Fruit fly (Drosophila melanogaster): ENCODE data around the gene Ddrgk1.

Ddrgk1 gene

DNA sequence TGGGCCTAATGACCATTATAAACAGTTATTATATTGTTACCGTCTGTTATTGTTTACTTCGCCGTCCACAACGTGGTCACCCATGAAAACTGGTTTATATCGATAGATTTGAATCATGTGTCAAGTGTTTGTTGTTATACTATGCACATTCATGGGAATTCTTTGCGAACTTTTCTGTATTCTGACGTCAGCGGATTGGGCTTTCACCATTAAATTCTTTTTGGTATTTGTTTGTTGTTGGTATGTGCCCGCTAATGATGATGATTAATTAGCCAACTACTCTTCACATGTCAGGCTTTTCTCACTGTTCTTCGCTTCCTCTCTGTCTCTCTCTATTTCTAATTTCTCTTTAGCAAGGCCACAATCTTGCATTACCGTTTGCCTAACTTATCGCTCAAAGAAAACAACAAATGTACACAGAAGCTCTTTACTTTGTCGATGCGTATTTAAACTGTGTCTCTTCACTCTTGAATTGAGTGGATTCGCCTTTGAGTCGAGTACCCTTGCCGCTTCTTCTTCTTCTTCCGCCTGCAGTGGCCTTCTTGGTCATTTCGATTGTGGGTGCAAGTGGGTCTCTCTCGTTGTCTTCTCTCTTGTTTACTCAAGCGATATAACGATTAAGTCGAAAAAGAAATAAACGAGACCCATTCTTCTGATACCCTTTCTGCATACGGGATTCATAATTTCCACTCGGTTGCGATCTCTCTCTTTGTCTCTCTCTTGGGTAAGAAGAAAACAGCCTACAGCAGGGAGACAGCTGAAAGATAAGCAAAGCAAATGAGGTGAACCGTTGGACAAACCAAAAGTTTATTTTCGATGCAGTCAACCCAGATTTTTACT lies 11.0 kb upstream of the Ddrgk1 start (continued):
- TF ChIP-seq gce (GFP tag; IDR thresholded peaks at IDR 0.05): peak; percentile 91
- TF ChIP-seq CG3281 (GFP tag; optimal IDR thresholded peaks at IDR 0.05): no peak
- TF ChIP-seq stwl (tag; optimal IDR thresholded peaks at IDR 0.05): no peak
- no peak for TF ChIP-seq sens (GFP tag)
- no peak for TF ChIP-seq ems (GFP tag; optimal IDR thresholded peaks at IDR 0.05)
- no peak for TF ChIP-seq Bteb2 (GFP tag; optimal IDR thresholded peaks at IDR 0.05)
- TF ChIP-seq chinmo (GFP tag; IDR thresholded peaks at IDR 0.05; ENCODE audit: partially characterized antibody): peak; percentile 98
- no peak for TF ChIP-seq CG13624 (GFP tag; optimal IDR thresholded peaks at IDR 0.05)
- no peak for TF ChIP-seq gem (tag; optimal IDR thresholded peaks at IDR 0.05)
- no peak for TF ChIP-seq Drgx (GFP tag; IDR thresholded peaks at IDR 0.05)
- TF ChIP-seq CG2116 (GFP tag; optimal IDR thresholded peaks at IDR 0.05): no peak
- no peak for TF ChIP-seq CG15011 (GFP tag; optimal IDR thresholded peaks at IDR 0.05)
- TF ChIP-seq CG1603 (tag; optimal IDR thresholded peaks at IDR 0.05): peak; percentile 40
- no peak for TF ChIP-seq CG12942 (GFP tag; optimal IDR thresholded peaks at IDR 0.05)
- TF ChIP-seq zfh1 (GFP tag; IDR thresholded peaks at IDR 0.05): 0 out of 3 replicates have a peak, but pooled peaks have one; percentile 13
- no peak for TF ChIP-seq Poxn (GFP tag; IDR thresholded peaks at IDR 0.05)
- TF ChIP-seq CG10979 (tag; optimal IDR thresholded peaks at IDR 0.05): no peak
- no peak for TF ChIP-seq GATAe (GFP tag; conservative IDR thresholded peaks at IDR 0.05)
- no peak for TF ChIP-seq disco-r (GFP tag; optimal IDR thresholded peaks at IDR 0.05)
- TF ChIP-seq CG2120 (GFP tag; optimal IDR thresholded peaks at IDR 0.05): no peak
- TF ChIP-seq zen (tag; optimal IDR thresholded peaks at IDR 0.05): no peak
- peak; percentile 69 for TF ChIP-seq Vsx1 (GFP tag; optimal IDR thresholded peaks at IDR 0.05)
- no peak for TF ChIP-seq oc (tag; optimal IDR thresholded peaks at IDR 0.05)
- 0 out of 3 replicates have a peak, but pooled peaks have one; percentile 14 for TF ChIP-seq Opbp (GFP tag; IDR thresholded peaks at IDR 0.05; ENCODE audit: partially characterized antibody)
- TF ChIP-seq crp (GFP tag; optimal IDR thresholded peaks at IDR 0.05): no peak
- TF ChIP-seq CG5180 (GFP tag; optimal IDR thresholded peaks at IDR 0.05): peak; percentile 69
- TF ChIP-seq mirr (GFP tag; optimal IDR thresholded peaks at IDR 0.05): peak; percentile 60
- no peak for TF ChIP-seq Scr (GFP tag; IDR thresholded peaks at IDR 0.05; ENCODE audit: partially characterized antibody)
- TF ChIP-seq CG12104 (GFP tag; optimal IDR thresholded peaks at IDR 0.05): no peak
- peak; percentile 90 for TF ChIP-seq CrebB (tag; optimal IDR thresholded peaks at IDR 0.05)
- peak; percentile 10; the same call in 1 of the 2 replicates for TF ChIP-seq danr (GFP tag; IDR thresholded peaks at IDR 0.05)
- TF ChIP-seq CG2129 (GFP tag; IDR thresholded peaks at IDR 0.05; ENCODE audit: partially characterized antibody): no peak
- TF ChIP-seq ken (GFP tag; IDR thresholded peaks at IDR 0.05): peak; percentile 57; the same call in 2 of the 3 replicates
- no peak for TF ChIP-seq Hmr (GFP tag; optimal IDR thresholded peaks at IDR 0.05)
- no peak for TF ChIP-seq CG10147 (GFP tag; optimal IDR thresholded peaks at IDR 0.05)
- peak; percentile 94 for TF ChIP-seq CG12299 (tag; optimal IDR thresholded peaks at IDR 0.05)
- TF ChIP-seq CG3847 (GFP tag; IDR thresholded peaks at IDR 0.05): no peak
- no peak for TF ChIP-seq ash1 (GFP tag; optimal IDR thresholded peaks at IDR 0.05)
- TF ChIP-seq Gsc (GFP tag; IDR thresholded peaks at IDR 0.05): no peak
- no peak for TF ChIP-seq Mad (GFP tag; optimal IDR thresholded peaks at IDR 0.05)
- TF ChIP-seq sima (GFP tag; optimal IDR thresholded peaks at IDR 0.05): no peak
- no peak for TF ChIP-seq dimm (GFP tag; IDR thresholded peaks at IDR 0.05)
- TF ChIP-seq Camta (GFP tag; optimal IDR thresholded peaks at IDR 0.05): no peak
- TF ChIP-seq Chrac-16 (GFP tag; optimal IDR thresholded peaks at IDR 0.05): no peak
- no peak for TF ChIP-seq CG4424 (GFP tag; optimal IDR thresholded peaks at IDR 0.05)
- no peak for TF ChIP-seq CG3838 (GFP tag; optimal IDR thresholded peaks at IDR 0.05)
- TF ChIP-seq CG16779 (GFP tag; IDR thresholded peaks at IDR 0.05): no peak
- TF ChIP-seq eve (GFP tag; optimal IDR thresholded peaks at IDR 0.05): peak in 1 of 2 experiments; percentile 26
- TF ChIP-seq CG14667 (GFP tag; IDR thresholded peaks at IDR 0.05): no peak
